Fruit fly (Drosophila melanogaster): ENCODE measurements around the gene mRpL36.

The mRpL36 gene

dm6 chr3L:8093553-8093952 is 31.4 kb downstream of the mRpL36 start (continued):
- TF ChIP-seq unpg (GFP tag; optimal IDR thresholded peaks at IDR 0.05) (peak; percentile 11), CG6683 (GFP tag; optimal IDR thresholded peaks at IDR 0.05) (no peak), CG2678 (tag; optimal IDR thresholded peaks at IDR 0.05) (peak; percentile 64), wor (GFP tag; IDR thresholded peaks at IDR 0.05) (no peak), CG15073 (GFP tag; optimal IDR thresholded peaks at IDR 0.05) (no peak), Pdp1 (GFP tag; optimal IDR thresholded peaks at IDR 0.05) (peak in 1 of 2 experiments; percentile 60), CG4707 (GFP tag; optimal IDR thresholded peaks at IDR 0.05) (no peak), CG3847 (GFP tag; IDR thresholded peaks at IDR 0.05) (no peak), D19A (tag; optimal IDR thresholded peaks at IDR 0.05) (no peak), Lpt (GFP tag; optimal IDR thresholded peaks at IDR 0.05) (no peak), pb (GFP tag; optimal IDR thresholded peaks at IDR 0.05) (no peak), CG1233 (GFP tag; optimal IDR thresholded peaks at IDR 0.05) (no peak), lilli (GFP tag; optimal IDR thresholded peaks at IDR 0.05) (no peak), CG7372 (GFP tag; IDR thresholded peaks at IDR 0.05) (no peak), CG12942 (GFP tag; optimal IDR thresholded peaks at IDR 0.05) (no peak), pum (GFP tag; optimal IDR thresholded peaks at IDR 0.05) (no peak), PHDP (tag; optimal IDR thresholded peaks at IDR 0.05) (peak; percentile 34), sens (GFP tag) (no peak), CG17612 (GFP tag; IDR thresholded peaks at IDR 0.05) (no peak), CG6791 (GFP tag; IDR thresholded peaks at IDR 0.05; ENCODE audit: partially characterized antibody) (no peak), sqz (GFP tag; optimal IDR thresholded peaks at IDR 0.05) (no peak), CG43689 (GFP tag; IDR thresholded peaks at IDR 0.05) (no peak), CG9437 (GFP tag; optimal IDR thresholded peaks at IDR 0.05) (no peak), tgo (GFP tag; IDR thresholded peaks at IDR 0.05) (no peak), btn (GFP tag; optimal IDR thresholded peaks at IDR 0.05) (no peak), Dip3 (GFP tag; optimal IDR thresholded peaks at IDR 0.05) (no peak), CG6765 (GFP tag; optimal IDR thresholded peaks at IDR 0.05) (peak; percentile 37), CG10366 (GFP tag; IDR thresholded peaks at IDR 0.05) (no peak), CG8281 (tag; optimal IDR thresholded peaks at IDR 0.05) (peak; percentile 77), Hr39 (optimal IDR thresholded peaks at IDR 0.05) (no peak), CG4617 (GFP tag; optimal IDR thresholded peaks at IDR 0.05; ENCODE audit: borderline replicate concordance) (no peak), CG4820 (GFP tag; optimal IDR thresholded peaks at IDR 0.05) (no peak), Atf6 (GFP tag; IDR thresholded peaks at IDR 0.05) (peak; percentile 56; the same call in 1 of the 2 replicates), Spps (tag; optimal IDR thresholded peaks at IDR 0.05) (no peak), sna (GFP tag; IDR thresholded peaks at IDR 0.05; ENCODE audit: partially characterized antibody) (no peak), Nf-YA (GFP tag; IDR thresholded peaks at IDR 0.05) (no peak), Ets97D (GFP tag; optimal IDR thresholded peaks at IDR 0.05) (no peak), CG42726 (GFP tag; IDR thresholded peaks at IDR 0.05; ENCODE audit: partially characterized antibody) (no peak), Sry-β (GFP tag; optimal IDR thresholded peaks at IDR 0.05) (no peak), MBD-R2 (GFP tag; IDR thresholded peaks at IDR 0.05) (no peak), tx (GFP tag; optimal IDR thresholded peaks at IDR 0.05) (no peak), CG2712 (tag; optimal IDR thresholded peaks at IDR 0.05) (no peak), run (tag; optimal IDR thresholded peaks at IDR 0.05) (no peak), CG15479 (GFP tag; optimal IDR thresholded peaks at IDR 0.05) (no peak), scrt (GFP tag; optimal IDR thresholded peaks at IDR 0.05) (peak; percentile 0), CTCF (GFP tag; optimal IDR thresholded peaks at IDR 0.05) (no peak), Usf (GFP tag; optimal IDR thresholded peaks at IDR 0.05) (no peak), HLH3B (GFP tag; IDR thresholded peaks at IDR 0.05) (no peak), Bdp1 (GFP tag; optimal IDR thresholded peaks at IDR 0.05) (no peak), bigmax (GFP tag; optimal IDR thresholded peaks at IDR 0.05) (no peak), CG17361 (GFP tag; IDR thresholded peaks at IDR 0.05) (no peak), CG9932 (GFP tag; IDR thresholded peaks at IDR 0.05) (no peak), CHES-1-like (GFP tag; optimal IDR thresholded peaks at IDR 0.05) (no peak)

All from whole organism, embryonic.